Fruit fly (Drosophila melanogaster) whole organism, prepupa: Measurements from ENCODE around the gene Fdx2.
A peak's percentile ranks its signal among the peaks of the same experiment; 100 is the strongest.

Experiments
- CG10631 ChIP-seq: fragments of 200-800 bp; sonication (Bioruptor generic); optimal IDR thresholded peaks from 2 replicates; lab custom pipeline; 2016; ENCODE audit warnings: missing biosample characterization, missing genetic modification characterization
- CG10669 ChIP-seq: fragments of 200-800 bp; sonication (Bioruptor generic); optimal IDR thresholded peaks from 3 replicates; lab custom pipeline; 2018; ENCODE audit warnings: missing biosample characterization, mild to moderate bottlenecking, missing genetic modification characterization, moderate library complexity
- CG11762 ChIP-seq: fragments of 200-800 bp; sonication (Bioruptor generic); optimal IDR thresholded peaks from 3 replicates; lab custom pipeline; 2016; ENCODE audit warnings: missing biosample characterization, missing genetic modification characterization; ENCODE audit not compliant: insufficient read depth
- CG15336 ChIP-seq: fragments of 200-800 bp; sonication (Bioruptor generic); IDR thresholded peaks from 2 replicates; pipeline ENCODE4 v1.3.6; 2022; ENCODE audit warnings: missing biosample characterization, missing genetic modification characterization
- CG1621 ChIP-seq: fragments of 200-800 bp; sonication (Bioruptor generic); optimal IDR thresholded peaks from 3 replicates; lab custom pipeline; 2018; ENCODE audit warnings: missing biosample characterization, mild to moderate bottlenecking, missing genetic modification characterization
- CG16779 ChIP-seq: fragments of 200-800 bp; sonication (Bioruptor generic); optimal IDR thresholded peaks from 3 replicates; lab custom pipeline; 2017; ENCODE audit warnings: missing biosample characterization, mild to moderate bottlenecking, missing genetic modification characterization
- CG3032 ChIP-seq: fragments of 200-800 bp; optimal IDR thresholded peaks from 2 replicates; lab custom pipeline; 2019; ENCODE audit warnings: missing biosample characterization, mild to moderate bottlenecking, missing genetic modification characterization, moderate library complexity
- CG32006 ChIP-seq: fragments of 200-800 bp; sonication (Bioruptor generic); optimal IDR thresholded peaks from 3 replicates; lab custom pipeline; 2017; ENCODE audit warnings: missing biosample characterization, mild to moderate bottlenecking, missing genetic modification characterization
- CG34406 ChIP-seq: fragments of 200-800 bp; sonication (Bioruptor generic); optimal IDR thresholded peaks from 3 replicates; lab custom pipeline; 2016; ENCODE audit warnings: missing biosample characterization, missing genetic modification characterization
- CG3919 ChIP-seq: fragments of 200-800 bp; sonication (Bioruptor generic); optimal IDR thresholded peaks from 3 replicates; lab custom pipeline; 2016; ENCODE audit warnings: missing biosample characterization, missing genetic modification characterization
- CG6163 ChIP-seq: fragments of 200-800 bp; sonication (Bioruptor generic); IDR thresholded peaks from 3 replicates; pipeline ENCODE4 v1.3.6; 2022; ENCODE audit warnings: missing biosample characterization, missing genetic modification characterization
- CG6276 ChIP-seq: fragments of 200-800 bp; sonication (Bioruptor generic); optimal IDR thresholded peaks from 2 replicates; lab custom pipeline; 2017; ENCODE audit warnings: missing biosample characterization, mild to moderate bottlenecking, missing genetic modification characterization
- CG6792 ChIP-seq: fragments of 200-800 bp; sonication (Bioruptor generic); optimal IDR thresholded peaks from 3 replicates; lab custom pipeline; 2016; ENCODE audit warnings: missing biosample characterization, missing genetic modification characterization
- CG6808 ChIP-seq: fragments of 200-800 bp; sonication (Bioruptor generic); optimal IDR thresholded peaks from 3 replicates; lab custom pipeline; 2017; ENCODE audit warnings: missing biosample characterization, missing genetic modification characterization, mild to moderate bottlenecking, moderate library complexity, missing genetic modification reagents
- CG6854 ChIP-seq: fragments of 200-800 bp; sonication (Bioruptor generic); optimal IDR thresholded peaks from 2 replicates; lab custom pipeline; 2017; ENCODE audit warnings: missing biosample characterization, mild to moderate bottlenecking, missing genetic modification characterization
- CG7368 ChIP-seq: fragments of 200-800 bp; sonication (Bioruptor generic); optimal IDR thresholded peaks from 3 replicates; lab custom pipeline; 2016; ENCODE audit warnings: missing biosample characterization, missing genetic modification characterization
- CG8119 ChIP-seq: fragments of 200-800 bp; sonication (Bioruptor generic); IDR thresholded peaks from 3 replicates; pipeline ENCODE4 v1.3.6; 2022; ENCODE audit warnings: missing biosample characterization, missing genetic modification characterization
- CG8319 ChIP-seq: fragments of 200-800 bp; sonication (Bioruptor generic); optimal IDR thresholded peaks from 3 replicates; lab custom pipeline; 2016; ENCODE audit warnings: missing biosample characterization, missing genetic modification characterization
- CG8632 ChIP-seq: fragments of 200-800 bp; sonication (Bioruptor generic); optimal IDR thresholded peaks from 3 replicates; lab custom pipeline; 2016; ENCODE audit warnings: missing biosample characterization, missing genetic modification characterization
- CG9139 ChIP-seq: fragments of 200-800 bp; sonication (Bioruptor generic); optimal IDR thresholded peaks from 3 replicates; lab custom pipeline; 2017; ENCODE audit warnings: missing biosample characterization, mild to moderate bottlenecking, missing genetic modification characterization
- Eip75B ChIP-seq: fragments of 200-800 bp; sonication (Bioruptor generic); optimal IDR thresholded peaks from 3 replicates; lab custom pipeline; 2016; ENCODE audit warnings: missing biosample characterization, missing genetic modification characterization
- Eip78C ChIP-seq: fragments of 200-800 bp; sonication (Bioruptor generic); peaks from one replicate; lab custom pipeline; 2016; ENCODE audit warnings: missing biosample characterization, missing genetic modification characterization
- Eip93F ChIP-seq: fragments of 200-800 bp; sonication (Bioruptor generic); optimal IDR thresholded peaks from 2 replicates; lab custom pipeline; 2016; ENCODE audit warnings: missing biosample characterization, mild to moderate bottlenecking, missing genetic modification characterization
- Ets96B ChIP-seq: fragments of 200-800 bp; optimal IDR thresholded peaks from 2 replicates; lab custom pipeline; 2019; ENCODE audit warnings: missing biosample characterization, mild to moderate bottlenecking, missing genetic modification characterization, moderate library complexity
- Hr38 ChIP-seq: sonication (Bioruptor generic); optimal IDR thresholded peaks from 2 replicates; lab custom pipeline; 2016; ENCODE audit warnings: missing biosample characterization, missing genetic modification characterization
- Hr39 ChIP-seq: fragments of 200-800 bp; sonication (Bioruptor generic); optimal IDR thresholded peaks from 2 replicates; lab custom pipeline; 2016; ENCODE audit warnings: missing biosample characterization, missing genetic modification characterization
- Lpt ChIP-seq: fragments of 200-800 bp; sonication (Bioruptor generic); optimal IDR thresholded peaks from 3 replicates; lab custom pipeline; 2016; ENCODE audit warnings: missing biosample characterization, missing genetic modification characterization
- Met ChIP-seq: fragments of 200-800 bp; sonication (Bioruptor generic); optimal IDR thresholded peaks from 3 replicates; lab custom pipeline; 2016; ENCODE audit warnings: missing biosample characterization, missing genetic modification characterization
- OdsH ChIP-seq: fragments of 200-800 bp; sonication (Bioruptor generic); optimal IDR thresholded peaks from 3 replicates; lab custom pipeline; 2016; ENCODE audit warnings: missing biosample characterization, missing genetic modification characterization
- Sox102F ChIP-seq: fragments of 200-800 bp; sonication (Bioruptor generic); optimal IDR thresholded peaks from 2 replicates; lab custom pipeline; 2016; ENCODE audit warnings: missing biosample characterization, mild to moderate bottlenecking, missing genetic modification characterization
- Sox14 ChIP-seq: fragments of 200-800 bp; sonication (Bioruptor generic); optimal IDR thresholded peaks from 3 replicates; lab custom pipeline; 2016; ENCODE audit warnings: missing biosample characterization, missing genetic modification characterization
- Sox15 ChIP-seq: fragments of 200-800 bp; sonication (Bioruptor generic); optimal IDR thresholded peaks from 3 replicates; lab custom pipeline; 2016; ENCODE audit warnings: missing biosample characterization, missing genetic modification characterization
- achi ChIP-seq: fragments of 200-800 bp; sonication (Bioruptor generic); optimal IDR thresholded peaks from 3 replicates; lab custom pipeline; 2016; ENCODE audit warnings: missing biosample characterization, missing genetic modification characterization
- acj6 ChIP-seq: fragments of 200-800 bp; sonication (Bioruptor generic); optimal IDR thresholded peaks from 3 replicates; lab custom pipeline; 2016; ENCODE audit warnings: missing biosample characterization, missing genetic modification characterization
- cyc ChIP-seq: fragments of 200-800 bp; sonication (Bioruptor generic); optimal IDR thresholded peaks from 3 replicates; lab custom pipeline; 2016; ENCODE audit warnings: missing biosample characterization, missing genetic modification characterization
- dac ChIP-seq: fragments of 200-800 bp; sonication (Bioruptor generic); optimal IDR thresholded peaks from 2 replicates; lab custom pipeline; 2017; ENCODE audit warnings: missing biosample characterization, mild to moderate bottlenecking, missing genetic modification characterization
- dsx ChIP-seq: fragments of 200-800 bp; optimal IDR thresholded peaks from 3 replicates; lab custom pipeline; 2019; ENCODE audit warnings: missing biosample characterization, mild to moderate bottlenecking, missing genetic modification characterization, moderate library complexity; ENCODE audit not compliant: poor library complexity, severe bottlenecking
- eg ChIP-seq: fragments of 200-800 bp; sonication (Bioruptor generic); IDR thresholded peaks from 3 replicates; pipeline ENCODE4 v1.3.6; 2022; ENCODE audit warnings: missing biosample characterization, missing genetic modification characterization
- esn ChIP-seq: fragments of 200-800 bp; sonication (Bioruptor generic); optimal IDR thresholded peaks from 2 replicates; lab custom pipeline; 2016; ENCODE audit warnings: missing biosample characterization, mild to moderate bottlenecking, missing genetic modification characterization, moderate library complexity
- fd59A ChIP-seq: fragments of 200-800 bp; sonication (Bioruptor generic); optimal IDR thresholded peaks from 2 replicates; lab custom pipeline; 2017; ENCODE audit warnings: missing biosample characterization, mild to moderate bottlenecking, missing genetic modification characterization, missing genetic modification reagents
- fkh ChIP-seq: fragments of 200-800 bp; sonication (Bioruptor generic); optimal IDR thresholded peaks from 3 replicates; lab custom pipeline; 2017; ENCODE audit warnings: missing biosample characterization, mild to moderate bottlenecking, missing genetic modification characterization, moderate library complexity
- lz ChIP-seq: fragments of 200-800 bp; sonication (Bioruptor generic); optimal IDR thresholded peaks from 3 replicates; lab custom pipeline; 2016; ENCODE audit warnings: missing biosample characterization, missing genetic modification characterization
- net ChIP-seq: fragments of 200-800 bp; sonication (Bioruptor generic); optimal IDR thresholded peaks from 3 replicates; lab custom pipeline; 2016; ENCODE audit warnings: missing biosample characterization, missing genetic modification characterization
- salr ChIP-seq, 2 experiments: fragments of 200-800 bp; sonication (Bioruptor generic); optimal IDR thresholded peaks; 3 replicates each; lab custom pipeline; 2016 to 2018; ENCODE audit warnings: missing biosample characterization in 2 of 2, missing genetic modification characterization in 2 of 2, mild to moderate bottlenecking in 1 of 2
- spab ChIP-seq: fragments of 200-800 bp; sonication (Bioruptor generic); optimal IDR thresholded peaks from 2 replicates; lab custom pipeline; 2017; ENCODE audit warnings: missing biosample characterization, mild to moderate bottlenecking, missing genetic modification characterization, missing genetic modification reagents
- ss ChIP-seq, 2 experiments: fragments of 200-800 bp; sonication (Bioruptor generic); optimal IDR thresholded peaks; 2 replicates in 1 of 2; 3 replicates in 1 of 2; lab custom pipeline; 2017 to 2018; ENCODE audit warnings: mild to moderate bottlenecking in 2 of 2, missing biosample characterization in 2 of 2, missing genetic modification characterization in 2 of 2, moderate library complexity in 1 of 2
- svp ChIP-seq: fragments of 200-800 bp; sonication (Bioruptor generic); peaks from one replicate; lab custom pipeline; 2016; ENCODE audit warnings: missing biosample characterization, missing genetic modification characterization
- vri ChIP-seq: fragments of 200-800 bp; sonication (Bioruptor generic); optimal IDR thresholded peaks from 3 replicates; lab custom pipeline; 2016; ENCODE audit warnings: missing biosample characterization, mild to moderate bottlenecking, missing genetic modification characterization

The Fdx2 gene

DNA sequence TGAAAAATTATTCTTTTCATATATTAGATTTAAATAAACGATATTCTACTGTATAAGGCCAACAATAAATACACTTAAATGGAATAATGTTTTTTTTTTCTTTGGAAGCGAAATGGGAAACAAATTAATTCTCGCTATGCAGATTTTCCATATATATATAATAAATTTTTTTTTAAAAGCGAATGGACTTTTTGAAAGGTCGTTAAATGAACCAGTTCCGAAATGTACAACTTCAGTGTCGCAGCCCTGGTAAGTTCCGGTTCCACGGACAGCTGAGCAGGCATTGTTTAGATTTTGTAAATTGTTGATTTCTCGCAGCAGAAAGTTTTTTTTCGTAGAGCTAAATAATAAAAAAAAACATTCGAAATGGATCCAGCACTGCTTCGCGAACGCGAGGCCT lies 5.5 kb upstream of the Fdx2 start, which contains the start of gene TfIIEbeta:
Gene TfIIEbeta (plus strand): TSS at position 255 of the 400 bp plus-strand sequence.
- TF ChIP-seq fkh (GFP tag; lab: Kevin White, UChicago) (peak; percentile 38), CG6163 (GFP tag; lab: Robert Waterston, UW) (0 out of 3 replicates have a peak, but pooled peaks have one; percentile 33), esn (GFP tag; lab: Kevin White, UChicago) (peak; percentile 18), Sox15 (GFP tag; lab: Kevin White, UChicago) (no peak), CG8632 (no peak), CG15336 (GFP tag; lab: Robert Waterston, UW) (peak; percentile 53; the same call in 1 of the 2 replicates), CG10669 (no peak), Eip93F (GFP tag; lab: Kevin White, UChicago) (no peak), OdsH (no peak), spab (no peak), eg (GFP tag; lab: Robert Waterston, UW) (peak; percentile 64; the same call in 2 of the 3 replicates), Eip78C (peak; percentile 80), svp (peak; percentile 72), CG8119 (GFP tag; lab: Robert Waterston, UW) (peak; percentile 46; the same call in 1 of the 3 replicates), CG10631 (GFP tag; lab: Kevin White, UChicago) (no peak), CG6854 (GFP tag; lab: Kevin White, UChicago) (peak; percentile 17), CG3919 (GFP tag; lab: Kevin White, UChicago) (peak; percentile 9), fd59A (GFP tag; lab: Kevin White, UChicago) (no peak), Sox14 (GFP tag; lab: Kevin White, UChicago) (peak; percentile 37), CG9139 (GFP tag; lab: Kevin White, UChicago) (no peak), vri (no peak), Met (GFP tag; lab: Kevin White, UChicago) (no peak), dsx (GFP tag; lab: Kevin White, UChicago) (peak; percentile 45), achi (no peak), lz (no peak), CG3032 (tag; lab: Kevin White, UChicago) (peak; percentile 10), ss (GFP tag; optimal IDR thresholded peaks at IDR 0.05; lab: Kevin White, UChicago) (no peak), dac (GFP tag; lab: Kevin White, UChicago) (no peak), Hr39 (GFP tag; lab: Kevin White, UChicago) (no peak), Sox102F (GFP tag; lab: Kevin White, UChicago) (no peak)

DNA sequence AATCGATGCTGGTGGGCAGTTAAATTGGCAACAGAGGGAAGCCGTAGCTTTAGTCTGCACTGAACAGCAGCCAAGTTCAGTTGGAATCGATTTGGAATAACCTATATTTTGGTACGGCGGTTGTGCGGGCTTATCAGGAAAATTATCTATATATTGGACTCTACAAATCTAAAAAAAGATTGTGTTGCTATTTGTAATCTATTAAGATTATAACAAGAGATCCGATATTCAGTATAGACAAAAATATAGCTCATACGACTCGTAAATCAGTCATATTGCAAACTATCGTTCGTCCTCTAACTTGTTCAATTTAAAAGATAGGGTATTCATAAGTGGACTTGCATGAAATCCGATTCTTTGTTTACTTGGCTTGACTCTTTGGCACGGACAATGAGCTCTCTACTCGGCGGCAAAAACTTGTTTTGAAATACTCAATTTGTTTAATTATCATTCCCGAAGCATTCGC lies 3.7 kb upstream of the Fdx2 start, which contains the start of gene Hexo1:
Gene Hexo1 (plus strand): TSS at position 51 of the 466 bp plus-strand sequence.
- TF ChIP-seq CG11762 (peak; percentile 54), CG6792 (GFP tag; lab: Kevin White, UChicago) (peak; percentile 71), CG6276 (GFP tag; lab: Kevin White, UChicago) (no peak), Eip75B (GFP tag; lab: Kevin White, UChicago) (no peak), CG32006 (peak; percentile 71), Ets96B (peak; percentile 57), acj6 (GFP tag; lab: Kevin White, UChicago) (peak; percentile 66), CG6163 (GFP tag; lab: Robert Waterston, UW) (peak; percentile 22; the same call in 1 of the 3 replicates), CG3919 (GFP tag; lab: Kevin White, UChicago) (peak; percentile 70), CG6808 (GFP tag; lab: Kevin White, UChicago) (peak; percentile 72), achi (peak; percentile 65), svp (peak; percentile 96), Lpt (GFP tag; lab: Kevin White, UChicago) (peak; percentile 10), dsx (GFP tag; lab: Kevin White, UChicago) (peak; percentile 73), CG16779 (tag; lab: Kevin White, UChicago) (no peak), CG1621 (tag; lab: Kevin White, UChicago) (peak; percentile 46), esn (GFP tag; lab: Kevin White, UChicago) (peak; percentile 77), CG8319 (GFP tag; lab: Kevin White, UChicago) (no peak), spab (no peak), Eip78C (peak; percentile 95), CG34406 (GFP tag; lab: Kevin White, UChicago) (peak; percentile 63), Eip93F (GFP tag; lab: Kevin White, UChicago) (no peak), cyc (GFP tag; lab: Kevin White, UChicago) (peak; percentile 47), net (GFP tag; lab: Kevin White, UChicago) (peak; percentile 73), lz (peak; percentile 59), Sox14 (GFP tag; lab: Kevin White, UChicago) (peak; percentile 87), Met (GFP tag; lab: Kevin White, UChicago) (no peak), dac (GFP tag; lab: Kevin White, UChicago) (peak; percentile 20), salr (GFP tag; optimal IDR thresholded peaks at IDR 0.05; lab: Kevin White, UChicago) (no peak), Hr38 (GFP tag; lab: Kevin White, UChicago) (no peak), CG3032 (tag; lab: Kevin White, UChicago) (peak; percentile 60), CG7368 (GFP tag; lab: Kevin White, UChicago) (no peak)
